4 worm cellular contexts compared by ENCODE assay signal in genomic region chrV:14237447-14237846, ce11.
A peak's percentile ranks its signal among the peaks of the same experiment; 100 is the strongest.
TF ChIP-seq lines count a peak whose summit lies in the region.
"Not testable (repeated sequence)": the region's sequence is repeated elsewhere in the genome, so short reads cannot be mapped to it uniquely, and the experiment has no call there.

No protein-coding gene starts in this region.

TF ChIP-seq in whole organism, L4 larva, 104 proteins besides CTCF, POLR2A, EP300 and RAD21 (continues in another document):
- TF ChIP-seq mdt-29 (GFP tag; IDR thresholded peaks at IDR 0.05; lab: Robert Waterston, UW), result peak; percentile 56; the same call in 1 of the 2 replicates
- 0 out of 2 replicates have a peak, but pooled peaks have one; percentile 28 for TF ChIP-seq ceh-20 (GFP tag; IDR thresholded peaks at IDR 0.05; lab: Robert Waterston, UW)
- peak; percentile 89 for TF ChIP-seq lim-7 (GFP tag; IDR thresholded peaks at IDR 0.05; lab: Robert Waterston, UW)
- 0 out of 2 replicates have a peak, but pooled peaks have one; percentile 65 for TF ChIP-seq nhr-42 (GFP tag; IDR thresholded peaks at IDR 0.05; lab: Robert Waterston, UW)
- peak; percentile 86; the same call in 1 of the 2 replicates for TF ChIP-seq D1046.2 (GFP tag; IDR thresholded peaks at IDR 0.05; lab: Robert Waterston, UW)
- TF ChIP-seq vab-7 (GFP tag; IDR thresholded peaks at IDR 0.05; lab: Robert Waterston, UW), result peak; percentile 64
- TF ChIP-seq arid-1 (GFP tag; conservative IDR thresholded peaks at IDR 0.05; lab: Robert Waterston, UW), result peak; percentile 72
- 0 out of 2 replicates have a peak, but pooled peaks have one; percentile 47 for TF ChIP-seq Y105C5A.15 (GFP tag; IDR thresholded peaks at IDR 0.05; lab: Robert Waterston, UW)
- TF ChIP-seq daf-8 (GFP tag; IDR thresholded peaks at IDR 0.05; lab: Robert Waterston, UW), result 0 out of 2 replicates have a peak, but pooled peaks have one; percentile 33
- TF ChIP-seq madf-9 (GFP tag; conservative IDR thresholded peaks at IDR 0.05; lab: Robert Waterston, UW), result peak; percentile 59; the same call in 1 of the 2 replicates
- peak; percentile 59; the same call in 1 of the 2 replicates for TF ChIP-seq F44E2.7 (GFP tag; IDR thresholded peaks at IDR 0.05; lab: Robert Waterston, UW)
- peak; percentile 24; the same call in 1 of the 2 replicates for TF ChIP-seq hmg-1.1 (GFP tag; IDR thresholded peaks at IDR 0.05; lab: Robert Waterston, UW)
- TF ChIP-seq php-3 (GFP tag; IDR thresholded peaks at IDR 0.05; lab: Robert Waterston, UW), result peak; percentile 53; the same call in 1 of the 2 replicates
- TF ChIP-seq Y48G9A.11 (GFP tag; IDR thresholded peaks at IDR 0.05; lab: Robert Waterston, UW), result peak; percentile 81
- TF ChIP-seq egl-43 (GFP tag; IDR thresholded peaks at IDR 0.05; lab: Robert Waterston, UW), result peak; percentile 93
- 0 out of 2 replicates have a peak, but pooled peaks have one; percentile 40 for TF ChIP-seq mxl-2 (GFP tag; conservative IDR thresholded peaks at IDR 0.05; lab: Robert Waterston, UW)
- TF ChIP-seq snpc-1.2 (GFP tag; IDR thresholded peaks at IDR 0.05; lab: Robert Waterston, UW), result peak; percentile 84
- TF ChIP-seq pha-4 (GFP tag; IDR thresholded peaks at IDR 0.05; lab: Robert Waterston, UW), result peak; percentile 75
- TF ChIP-seq pha-4 (tag; optimal IDR thresholded peaks at IDR 0.05; lab: Kevin White, UChicago), result not testable (repeated sequence)

TF ChIP-seq in whole organism, early embryonic, 17 proteins besides CTCF, POLR2A, EP300 and RAD21:
- TF ChIP-seq scrt-1 (GFP tag; IDR thresholded peaks at IDR 0.05; lab: Robert Waterston, UW) (0 out of 2 replicates have a peak, but pooled peaks have one; percentile 21), tbx-37 (GFP tag; conservative IDR thresholded peaks at IDR 0.05; lab: Robert Waterston, UW) (peak; percentile 32; the same call in 1 of the 2 replicates), sea-1 (GFP tag; conservative IDR thresholded peaks at IDR 0.05; lab: Robert Waterston, UW) (0 out of 2 replicates have a peak, but pooled peaks have one; percentile 25), pes-1 (GFP tag; IDR thresholded peaks at IDR 0.05; lab: Robert Waterston, UW) (peak; percentile 65), flt-1 (GFP tag; IDR thresholded peaks at IDR 0.05; lab: Robert Waterston, UW) (0 out of 2 replicates have a peak, but pooled peaks have one; percentile 42)

TF ChIP-seq in whole organism, midembryonic, 9 proteins besides CTCF, POLR2A, EP300 and RAD21:
- TF ChIP-seq T22C8.4 (GFP tag; IDR thresholded peaks at IDR 0.05; lab: Robert Waterston, UW) (peak; percentile 28; the same call in 1 of the 2 replicates), tab-1 (GFP tag; IDR thresholded peaks at IDR 0.05; lab: Robert Waterston, UW) (peak; percentile 65; the same call in 1 of the 2 replicates), ztf-23 (GFP tag; IDR thresholded peaks at IDR 0.05; lab: Robert Waterston, UW) (peak; percentile 42; the same call in 1 of the 2 replicates), flt-1 (GFP tag; IDR thresholded peaks at IDR 0.05; lab: Robert Waterston, UW) (peak; percentile 70)

TF ChIP-seq in whole organism, young adult, 124 proteins besides CTCF, POLR2A, EP300 and RAD21:
- TF ChIP-seq F33H1.4 (GFP tag; IDR thresholded peaks at IDR 0.05; lab: Robert Waterston, UW) (peak; percentile 57), pbrm-1 (GFP tag; IDR thresholded peaks at IDR 0.05; lab: Robert Waterston, UW) (peak; percentile 79), attf-6 (GFP tag; IDR thresholded peaks at IDR 0.05; lab: Robert Waterston, UW) (peak; percentile 87), bed-2 (GFP tag; IDR thresholded peaks at IDR 0.05; lab: Robert Waterston, UW) (peak; percentile 85), madf-8 (GFP tag; conservative IDR thresholded peaks at IDR 0.05; lab: Robert Waterston, UW) (peak; percentile 53), ceh-100 (GFP tag; IDR thresholded peaks at IDR 0.05; lab: Robert Waterston, UW) (peak; percentile 67; the same call in 1 of the 2 replicates), egrh-3 (GFP tag; IDR thresholded peaks at IDR 0.05; lab: Robert Waterston, UW) (peak; percentile 46), madf-6 (GFP tag; IDR thresholded peaks at IDR 0.05; lab: Robert Waterston, UW) (peak; percentile 71), Y95B8A.8 (GFP tag; IDR thresholded peaks at IDR 0.05; lab: Robert Waterston, UW) (peak; percentile 68; the same call in 1 of the 2 replicates), lin-26 (GFP tag; IDR thresholded peaks at IDR 0.05; lab: Robert Waterston, UW) (peak; percentile 99), cebp-2 (GFP tag; IDR thresholded peaks at IDR 0.05; lab: Robert Waterston, UW) (peak; percentile 96), D2030.7 (GFP tag; IDR thresholded peaks at IDR 0.05; lab: Robert Waterston, UW) (peak; percentile 94), Y67H2A.10 (GFP tag; conservative IDR thresholded peaks at IDR 0.05; lab: Robert Waterston, UW) (0 out of 2 replicates have a peak, but pooled peaks have one; percentile 9), sea-2 (GFP tag; IDR thresholded peaks at IDR 0.05; lab: Robert Waterston, UW) (peak; percentile 84; the same call in 1 of the 2 replicates), aptf-3 (GFP tag; IDR thresholded peaks at IDR 0.05; lab: Robert Waterston, UW) (peak; percentile 90), Y53G8AR.9 (GFP tag; conservative IDR thresholded peaks at IDR 0.05; lab: Robert Waterston, UW) (peak; percentile 64; the same call in 1 of the 2 replicates), bed-1 (GFP tag; IDR thresholded peaks at IDR 0.05; lab: Robert Waterston, UW) (0 out of 2 replicates have a peak, but pooled peaks have one; percentile 78), nfyb-1 (GFP tag; IDR thresholded peaks at IDR 0.05; lab: Robert Waterston, UW) (peak; percentile 57; the same call in 1 of the 2 replicates), attf-3 (GFP tag; conservative IDR thresholded peaks at IDR 0.05; lab: Robert Waterston, UW) (0 out of 2 replicates have a peak, but pooled peaks have one; percentile 35), ceh-40 (GFP tag; IDR thresholded peaks at IDR 0.05; lab: Robert Waterston, UW) (peak; percentile 68; the same call in 1 of the 2 replicates), tbp1 (GFP tag; optimal IDR thresholded peaks at IDR 0.05; lab: Kevin White, UChicago) (peak; percentile 81), Y53F4B.3 (GFP tag; IDR thresholded peaks at IDR 0.05; lab: Robert Waterston, UW) (0 out of 2 replicates have a peak, but pooled peaks have one; percentile 18), F37B4.10 (GFP tag; IDR thresholded peaks at IDR 0.05; lab: Robert Waterston, UW) (0 out of 2 replicates have a peak, but pooled peaks have one; percentile 52), dox-1 (GFP tag; IDR thresholded peaks at IDR 0.05; lab: Robert Waterston, UW) (peak; percentile 87), ztf-25 (GFP tag; IDR thresholded peaks at IDR 0.05; lab: Robert Waterston, UW) (peak; percentile 95), egl-44 (GFP tag; IDR thresholded peaks at IDR 0.05; lab: Robert Waterston, UW) (peak; percentile 91), B0261.1 (tag; optimal IDR thresholded peaks at IDR 0.05; lab: Kevin White, UChicago) (peak; percentile 52), hmg-1.2 (GFP tag; IDR thresholded peaks at IDR 0.05; lab: Robert Waterston, UW) (peak; percentile 72), K11D2.4 (GFP tag; IDR thresholded peaks at IDR 0.05; lab: Robert Waterston, UW) (0 out of 2 replicates have a peak, but pooled peaks have one; percentile 33), mcd-1 (GFP tag; IDR thresholded peaks at IDR 0.05; lab: Robert Waterston, UW) (peak; percentile 61), hmg-20 (GFP tag; IDR thresholded peaks at IDR 0.05; lab: Robert Waterston, UW) (peak; percentile 60; the same call in 1 of the 2 replicates), Y56A3A.18 (GFP tag; IDR thresholded peaks at IDR 0.05; lab: Robert Waterston, UW) (peak; percentile 80), rcor-1 (GFP tag; IDR thresholded peaks at IDR 0.05; lab: Robert Waterston, UW) (peak; percentile 59), F39B2.1 (GFP tag; IDR thresholded peaks at IDR 0.05; lab: Robert Waterston, UW) (peak; percentile 75), ztf-28 (GFP tag; IDR thresholded peaks at IDR 0.05; lab: Robert Waterston, UW) (0 out of 2 replicates have a peak, but pooled peaks have one; percentile 29), rpc-1 (optimal IDR thresholded peaks at IDR 0.05; lab: Kevin White, UChicago) (peak; percentile 35), rpc-1 (tag; optimal IDR thresholded peaks at IDR 0.05; lab: Kevin White, UChicago) (peak; percentile 65), C17E4.6 (GFP tag; IDR thresholded peaks at IDR 0.05; lab: Robert Waterston, UW) (0 out of 2 replicates have a peak, but pooled peaks have one; percentile 21), Y79H2A.3 (GFP tag; conservative IDR thresholded peaks at IDR 0.05; lab: Robert Waterston, UW) (0 out of 2 replicates have a peak, but pooled peaks have one; percentile 18), ceh-58 (GFP tag; IDR thresholded peaks at IDR 0.05; lab: Robert Waterston, UW) (peak; percentile 95), nhr-120 (GFP tag; IDR thresholded peaks at IDR 0.05; lab: Robert Waterston, UW) (0 out of 2 replicates have a peak, but pooled peaks have one; percentile 86), ekl-4 (GFP tag; IDR thresholded peaks at IDR 0.05; lab: Robert Waterston, UW) (peak; percentile 78), nhr-90 (tag; optimal IDR thresholded peaks at IDR 0.05; lab: Kevin White, UChicago) (peak; percentile 31), egl-18 (GFP tag; IDR thresholded peaks at IDR 0.05; lab: Robert Waterston, UW) (0 out of 2 replicates have a peak, but pooled peaks have one; percentile 14)
